Worm (Caenorhabditis elegans): ENCODE measurements around the gene xbx-1.

DNA sequence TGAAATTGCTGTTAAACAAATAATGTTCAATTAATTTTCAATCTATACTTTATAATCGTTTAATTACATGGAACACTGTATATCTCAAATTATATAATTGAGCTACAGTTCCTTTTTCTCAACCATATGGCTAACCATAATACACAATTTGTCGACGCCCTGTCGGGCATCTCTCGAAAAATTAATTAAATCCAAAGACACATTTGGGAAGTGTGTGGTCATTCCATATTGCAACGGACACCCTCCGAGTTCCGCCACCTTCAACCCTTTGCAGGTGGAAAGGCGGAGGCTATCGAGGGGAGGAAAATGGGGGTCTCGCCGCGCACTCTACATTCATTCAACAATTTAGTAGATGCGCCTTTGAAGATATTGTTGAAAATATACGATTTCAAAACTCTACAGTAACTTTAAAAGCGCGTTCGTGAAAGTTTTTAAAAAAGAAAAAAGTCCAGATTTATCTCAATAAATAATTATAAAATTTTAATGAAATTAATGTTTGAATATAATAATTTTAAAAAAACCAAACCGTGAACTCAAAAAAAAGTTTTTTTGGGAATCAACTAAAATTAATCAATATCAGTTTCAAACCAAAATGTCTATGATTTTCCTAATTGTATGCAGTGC is 49.0 kb downstream of the xbx-1 start, which contains the start of gene F14H8.8:
- TF ChIP-seq lin-13 (tag; optimal IDR thresholded peaks at IDR 0.05) (no peak), lsy-2 (tag; optimal IDR thresholded peaks at IDR 0.05) (no peak), elt-1 (tag; optimal IDR thresholded peaks at IDR 0.05; ENCODE audit: borderline replicate concordance, insufficient read depth) (no peak), cnd-1 (tag; optimal IDR thresholded peaks at IDR 0.05) (no peak), unc-62 (GFP tag; optimal IDR thresholded peaks at IDR 0.05) (no peak), elt-3 (tag; optimal IDR thresholded peaks at IDR 0.05) (no peak), mab-5 (tag; optimal IDR thresholded peaks at IDR 0.05) (no peak), snpc-4 (tag; optimal IDR thresholded peaks at IDR 0.05) (no peak), nhr-76 (tag; optimal IDR thresholded peaks at IDR 0.05) (no peak), ztf-11 (tag; optimal IDR thresholded peaks at IDR 0.05) (no peak), mep-1 (tag; optimal IDR thresholded peaks at IDR 0.05) (peak; percentile 28), nhr-12 (tag; optimal IDR thresholded peaks at IDR 0.05) (no peak)
